Fruit fly (Drosophila melanogaster) whole organism, embryonic: Measurements from ENCODE around the gene Fbxl7.

Source experiments
- CG10274 ChIP-seq: fragments of 200-800 bp; sonication (Bioruptor generic); optimal IDR thresholded peaks from 3 replicates; lab custom pipeline; 2017; ENCODE audit warnings: missing biosample characterization, mild to moderate bottlenecking, missing genetic modification characterization
- CG11504 ChIP-seq: fragments of 200-800 bp; sonication (Bioruptor generic); optimal IDR thresholded peaks from 3 replicates; lab custom pipeline; 2019; ENCODE audit warnings: missing biosample characterization, mild to moderate bottlenecking, missing genetic modification characterization, moderate library complexity
- CG12942 ChIP-seq: fragments of 200-800 bp; sonication (Bioruptor generic); optimal IDR thresholded peaks from 3 replicates; lab custom pipeline; 2016; ENCODE audit warnings: missing biosample characterization, missing genetic modification characterization
- CG13424 ChIP-seq: fragments of 200-800 bp; sonication (Bioruptor generic); optimal IDR thresholded peaks from 2 replicates; lab custom pipeline; 2019; ENCODE audit warnings: missing biosample characterization, mild to moderate bottlenecking, missing genetic modification characterization, moderate library complexity
- CG15073 ChIP-seq: fragments of 200-800 bp; sonication (Bioruptor generic); optimal IDR thresholded peaks from 2 replicates; lab custom pipeline; 2016; ENCODE audit warnings: missing biosample characterization, missing genetic modification characterization
- CG17385 ChIP-seq: fragments of 200-800 bp; sonication (Bioruptor generic); optimal IDR thresholded peaks from 3 replicates; lab custom pipeline; 2018; ENCODE audit warnings: missing biosample characterization, mild to moderate bottlenecking, missing genetic modification characterization
- CG17612 ChIP-seq: fragments of 200-800 bp; sonication (Bioruptor generic); IDR thresholded peaks from 2 replicates; pipeline ENCODE4 v1.3.6; 2022; ENCODE audit warnings: missing biosample characterization, missing genetic modification characterization
- CG17912 ChIP-seq: fragments of 200-800 bp; sonication (Bioruptor generic); optimal IDR thresholded peaks from 2 replicates; lab custom pipeline; 2018; ENCODE audit warnings: missing biosample characterization, mild to moderate bottlenecking, missing genetic modification characterization
- CG1832 ChIP-seq: fragments of 200-800 bp; sonication (Bioruptor generic); optimal IDR thresholded peaks from 2 replicates; lab custom pipeline; 2017; ENCODE audit warnings: missing biosample characterization, mild to moderate bottlenecking, missing genetic modification characterization, inconsistent platforms
- CG2129 ChIP-seq: fragments of 200-800 bp; sonication (Bioruptor generic); IDR thresholded peaks from 2 replicates; pipeline ENCODE4 v1.3.6; 2022; ENCODE audit warnings: missing biosample characterization, missing genetic modification characterization; ENCODE audit not compliant: partially characterized antibody
- CG4282 ChIP-seq: fragments of 200-800 bp; sonication (Bioruptor generic); optimal IDR thresholded peaks from 2 replicates; lab custom pipeline; 2016; ENCODE audit warnings: missing biosample characterization, missing genetic modification characterization
- CG4707 ChIP-seq: fragments of 200-800 bp; sonication (Bioruptor generic); optimal IDR thresholded peaks from 2 replicates; lab custom pipeline; 2018; ENCODE audit warnings: missing biosample characterization, mild to moderate bottlenecking, missing genetic modification characterization, moderate library complexity
- CG7839 ChIP-seq: fragments of 200-800 bp; sonication (Bioruptor generic); optimal IDR thresholded peaks from 3 replicates; lab custom pipeline; 2018; ENCODE audit warnings: missing biosample characterization, mild to moderate bottlenecking, missing genetic modification characterization, moderate library complexity
- CG7963 ChIP-seq: fragments of 200-800 bp; sonication (Bioruptor generic); IDR thresholded peaks from 3 replicates; pipeline ENCODE4 v1.3.6; 2022; ENCODE audit warnings: missing biosample characterization, missing genetic modification characterization; ENCODE audit not compliant: partially characterized antibody
- CG8281 ChIP-seq: fragments of 200-800 bp; sonication (Bioruptor generic); optimal IDR thresholded peaks from 2 replicates; lab custom pipeline; 2018; ENCODE audit warnings: missing biosample characterization, mild to moderate bottlenecking, missing genetic modification characterization, moderate library complexity
- D ChIP-seq, 2 experiments: fragments of 200-800 bp in 1 of 2; fragments of >200 bp in 1 of 2; sonication (Bioruptor generic) in 1 of 2; optimal IDR thresholded peaks; 2 replicates in 1 of 2; 3 replicates in 1 of 2; lab custom pipeline; 2017; ENCODE audit warnings: mild to moderate bottlenecking in 1 of 2, missing biosample characterization in 1 of 2, missing genetic modification characterization in 1 of 2, missing genetic modification reagents in 1 of 2
- Dip2 ChIP-seq: fragments of 200-800 bp; sonication (Bioruptor generic); IDR thresholded peaks from 2 replicates; pipeline ENCODE4 v1.3.6; 2022; ENCODE audit warnings: missing biosample characterization, missing genetic modification characterization
- Dref ChIP-seq: fragments of 200-800 bp; sonication (Bioruptor generic); IDR thresholded peaks from 2 replicates; pipeline ENCODE4 v1.3.6; 2022; ENCODE audit warnings: missing biosample characterization, missing genetic modification characterization
- GATAe ChIP-seq: fragments of 200-800 bp; sonication (Bioruptor generic); conservative IDR thresholded peaks from 2 replicates; pipeline ENCODE4 v1.3.6; 2022; ENCODE audit warnings: missing biosample characterization, missing genetic modification characterization
- Hr78 ChIP-seq, 2 experiments: fragments of 200-800 bp in 1 of 2; fragments of >200 bp in 1 of 2; sonication (Bioruptor generic) in 1 of 2; optimal IDR thresholded peaks; 2 replicates each; lab custom pipeline; 2017 to 2019; ENCODE audit warnings: missing biosample characterization in 2 of 2, missing genetic modification characterization in 2 of 2, mild to moderate bottlenecking in 1 of 2, moderate library complexity in 1 of 2
- Jarid2 ChIP-seq: fragments of 200-800 bp; sonication (Bioruptor generic); optimal IDR thresholded peaks from 3 replicates; lab custom pipeline; 2017; ENCODE audit warnings: mild to moderate bottlenecking, missing biosample characterization, missing genetic modification reagents, missing genetic modification characterization
- MESR4 ChIP-seq: fragments of 200-800 bp; sonication (Bioruptor generic); optimal IDR thresholded peaks from 2 replicates; lab custom pipeline; 2018; ENCODE audit warnings: missing biosample characterization, mild to moderate bottlenecking, missing genetic modification characterization, moderate library complexity
- Max ChIP-seq: fragments of 200-800 bp; sonication (Bioruptor generic); optimal IDR thresholded peaks from 2 replicates; lab custom pipeline; 2016; ENCODE audit warnings: missing biosample characterization, mild to moderate bottlenecking, missing genetic modification characterization
- Mes4 ChIP-seq: fragments of 200-800 bp; sonication (Bioruptor generic); optimal IDR thresholded peaks from 2 replicates; lab custom pipeline; 2016; ENCODE audit warnings: missing biosample characterization, missing genetic modification characterization
- NC2β ChIP-seq: fragments of 200-800 bp; sonication (Bioruptor generic); optimal IDR thresholded peaks from 2 replicates; lab custom pipeline; 2016; ENCODE audit warnings: missing biosample characterization, missing genetic modification characterization
- Ravus ChIP-seq: fragments of 200-800 bp; sonication (Bioruptor generic); IDR thresholded peaks from 2 replicates; pipeline ENCODE4 v1.3.6; 2022; ENCODE audit warnings: missing biosample characterization, missing genetic modification characterization
- Scr ChIP-seq: fragments of 200-800 bp; sonication (Bioruptor generic); IDR thresholded peaks from 2 replicates; pipeline ENCODE4 v1.3.6; 2022; ENCODE audit warnings: missing biosample characterization, missing genetic modification characterization; ENCODE audit not compliant: partially characterized antibody
- Sox100B ChIP-seq: fragments of 200-800 bp; sonication (Bioruptor generic); optimal IDR thresholded peaks from 3 replicates; lab custom pipeline; 2018; ENCODE audit warnings: missing biosample characterization, mild to moderate bottlenecking, missing genetic modification characterization
- Sry-β ChIP-seq: fragments of 200-800 bp; sonication (Bioruptor generic); optimal IDR thresholded peaks from 2 replicates; lab custom pipeline; 2018; ENCODE audit warnings: missing biosample characterization, mild to moderate bottlenecking, missing genetic modification characterization, moderate library complexity
- Usf ChIP-seq: fragments of 200-800 bp; sonication (Bioruptor generic); optimal IDR thresholded peaks from 2 replicates; lab custom pipeline; 2017; ENCODE audit warnings: missing genotype, missing biosample characterization, missing genetic modification characterization
- abd-A ChIP-seq: fragments of 200-800 bp; sonication (Bioruptor generic); optimal IDR thresholded peaks from 3 replicates; lab custom pipeline; 2019; ENCODE audit warnings: missing biosample characterization, mild to moderate bottlenecking, missing genetic modification characterization, moderate library complexity
- amos ChIP-seq: fragments of 200-800 bp; sonication (Bioruptor generic); IDR thresholded peaks from 2 replicates; pipeline ENCODE4 v1.3.6; 2022; ENCODE audit warnings: missing biosample characterization, missing genetic modification characterization; ENCODE audit not compliant: partially characterized antibody
- az2 ChIP-seq: fragments of 200-800 bp; sonication (Bioruptor generic); optimal IDR thresholded peaks from 3 replicates; lab custom pipeline; 2016; ENCODE audit warnings: missing biosample characterization, missing genetic modification characterization
- bbx ChIP-seq: fragments of 200-800 bp; sonication (Bioruptor generic); IDR thresholded peaks from 2 replicates; pipeline ENCODE4 v1.3.6; 2022; ENCODE audit warnings: missing biosample characterization, missing genetic modification characterization; ENCODE audit not compliant: partially characterized antibody
- bowl ChIP-seq: fragments of 200-800 bp; sonication (Bioruptor generic); IDR thresholded peaks from 2 replicates; pipeline ENCODE4 v1.3.6; 2022; ENCODE audit warnings: missing biosample characterization, missing genetic modification characterization
- cato ChIP-seq: fragments of 200-800 bp; sonication (Bioruptor generic); optimal IDR thresholded peaks from 2 replicates; lab custom pipeline; 2016; ENCODE audit warnings: missing biosample characterization, missing genetic modification characterization, borderline replicate concordance
- chinmo ChIP-seq: fragments of 200-800 bp; sonication (Bioruptor generic); IDR thresholded peaks from 4 replicates; pipeline ENCODE4 v1.3.6; 2022; ENCODE audit warnings: missing biosample characterization, missing genetic modification characterization; ENCODE audit not compliant: partially characterized antibody
- croc ChIP-seq: fragments of 200-800 bp; sonication (Bioruptor generic); conservative IDR thresholded peaks from 3 replicates; pipeline ENCODE4 v1.3.6; 2022; ENCODE audit warnings: missing biosample characterization, missing genetic modification characterization
- crol ChIP-seq: fragments of 200-800 bp; sonication (Bioruptor generic); IDR thresholded peaks from 2 replicates; pipeline ENCODE4 v1.3.6; 2022; ENCODE audit warnings: missing biosample characterization, missing genetic modification characterization
- dan ChIP-seq: fragments of 200-800 bp; sonication (Bioruptor generic); IDR thresholded peaks from 2 replicates; pipeline ENCODE4 v1.3.6; 2022; ENCODE audit warnings: missing biosample characterization, missing genetic modification characterization
- gro ChIP-seq: fragments of 200-800 bp; sonication (Bioruptor generic); optimal IDR thresholded peaks from 2 replicates; lab custom pipeline; 2016; ENCODE audit warnings: missing biosample characterization, missing genetic modification characterization
- ind ChIP-seq: fragments of 200-800 bp; sonication (Bioruptor generic); optimal IDR thresholded peaks from 3 replicates; lab custom pipeline; 2016; ENCODE audit warnings: missing biosample characterization, missing genetic modification characterization
- inv ChIP-seq: fragments of 200-800 bp; sonication (Bioruptor generic); IDR thresholded peaks from 2 replicates; pipeline ENCODE4 v1.3.6; 2022; ENCODE audit warnings: missing biosample characterization, missing genetic modification characterization; ENCODE audit not compliant: partially characterized antibody
- odd ChIP-seq: fragments of 200-800 bp; sonication (Bioruptor generic); optimal IDR thresholded peaks from 2 replicates; lab custom pipeline; 2017; ENCODE audit warnings: missing biosample characterization, mild to moderate bottlenecking, missing genetic modification characterization
- slbo ChIP-seq: fragments of 200-800 bp; sonication (Bioruptor generic); IDR thresholded peaks from 2 replicates; pipeline ENCODE4 v1.3.6; 2022; ENCODE audit warnings: missing biosample characterization, missing genetic modification characterization
- sob ChIP-seq: fragments of 200-800 bp; sonication (Bioruptor generic); IDR thresholded peaks from 2 replicates; pipeline ENCODE4 v1.3.6; 2022; ENCODE audit warnings: missing biosample characterization, missing genetic modification characterization
- ssp ChIP-seq: fragments of 200-800 bp; sonication (Bioruptor generic); IDR thresholded peaks from 2 replicates; pipeline ENCODE4 v1.3.6; 2022; ENCODE audit warnings: missing biosample characterization, missing genetic modification characterization
- tio ChIP-seq: fragments of 200-800 bp; sonication (Bioruptor generic); optimal IDR thresholded peaks from 2 replicates; lab custom pipeline; 2017; ENCODE audit warnings: missing biosample characterization, missing genetic modification characterization, inconsistent platforms
- toy ChIP-seq: fragments of 200-800 bp; sonication (Bioruptor generic); IDR thresholded peaks from 2 replicates; pipeline ENCODE4 v1.3.6; 2022; ENCODE audit warnings: missing biosample characterization, missing genetic modification characterization
- vvl ChIP-seq: fragments of 200-800 bp; sonication (Bioruptor generic); IDR thresholded peaks from 2 replicates; pipeline ENCODE4 v1.3.6; 2022; ENCODE audit warnings: missing biosample characterization, missing genetic modification characterization

The Fbxl7 gene

DNA sequence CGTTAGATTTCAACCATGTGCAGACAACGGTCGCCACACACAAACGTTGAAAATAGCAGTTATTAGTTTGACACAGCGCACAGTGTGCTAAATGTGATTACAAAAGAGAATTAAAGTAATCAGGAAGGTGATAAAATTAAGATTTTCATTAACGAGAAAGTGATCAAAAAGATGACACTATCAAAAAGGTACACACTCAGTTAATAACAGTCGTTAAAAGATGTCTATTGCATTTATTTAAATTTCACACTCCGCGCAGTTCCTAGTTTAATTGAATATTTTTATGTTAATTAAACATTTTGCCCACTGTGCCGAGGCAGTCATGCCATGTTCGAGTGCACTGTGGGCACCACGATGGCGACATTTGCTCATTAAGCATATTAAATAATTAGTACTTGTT, 6.5 kb downstream of the Fbxl7 start:
- no peak for TF ChIP-seq slbo
- TF ChIP-seq vvl (GFP tag; lab: Robert Waterston, UW): peak; percentile 70
- peak; percentile 64 for TF ChIP-seq CG11504 (tag; lab: Kevin White, UChicago)
- TF ChIP-seq Dref: no peak
- TF ChIP-seq CG10274 (GFP tag; lab: Kevin White, UChicago): no peak
- no peak for TF ChIP-seq CG12942 (GFP tag; lab: Kevin White, UChicago)
- TF ChIP-seq Scr (GFP tag; lab: Robert Waterston, UW): no peak
- peak; percentile 17 for TF ChIP-seq CG17385 (GFP tag; lab: Kevin White, UChicago)
- TF ChIP-seq CG4282: no peak
- TF ChIP-seq toy (GFP tag; lab: Robert Waterston, UW): no peak
- TF ChIP-seq ind (GFP tag; lab: Kevin White, UChicago): peak; percentile 30
- no peak for TF ChIP-seq Sox100B
- TF ChIP-seq bbx (GFP tag; lab: Robert Waterston, UW): no peak
- no peak for TF ChIP-seq amos (GFP tag; lab: Robert Waterston, UW)
- no peak for TF ChIP-seq CG2129 (GFP tag; lab: Robert Waterston, UW)
- TF ChIP-seq crol (GFP tag; lab: Robert Waterston, UW): no peak
- TF ChIP-seq az2: peak; percentile 25
- no peak for TF ChIP-seq CG1832 (GFP tag; lab: Kevin White, UChicago)
- TF ChIP-seq CG15073: no peak
- TF ChIP-seq Sry-β (GFP tag; lab: Kevin White, UChicago): no peak
- TF ChIP-seq CG17912: no peak
- TF ChIP-seq Max (GFP tag; lab: Kevin White, UChicago): no peak
- TF ChIP-seq ssp (GFP tag; lab: Robert Waterston, UW): no peak; the same call in 1 of the 2 replicates
- no peak for TF ChIP-seq CG8281
- no peak for TF ChIP-seq inv (GFP tag; lab: Robert Waterston, UW)
- peak; percentile 44 for TF ChIP-seq CG13424 (tag; lab: Kevin White, UChicago)
- TF ChIP-seq chinmo: no peak
- no peak for TF ChIP-seq dan (GFP tag; lab: Robert Waterston, UW)
- no peak for TF ChIP-seq CG17612 (GFP tag; lab: Robert Waterston, UW)
- peak; percentile 3 for TF ChIP-seq odd (GFP tag; lab: Kevin White, UChicago)
- TF ChIP-seq Mes4: no peak
- TF ChIP-seq croc: no peak
- no peak for TF ChIP-seq Usf
- no peak for TF ChIP-seq abd-A
- peak; percentile 53 for TF ChIP-seq CG7839 (tag; lab: Kevin White, UChicago)
- TF ChIP-seq D (optimal IDR thresholded peaks at IDR 0.05; lab: Kevin White, UChicago): no peak
- no peak for TF ChIP-seq D (GFP tag; optimal IDR thresholded peaks at IDR 0.05; lab: Kevin White, UChicago)
- no peak for TF ChIP-seq CG7963
- no peak for TF ChIP-seq Hr78 (GFP tag; optimal IDR thresholded peaks at IDR 0.05; lab: Kevin White, UChicago)
- TF ChIP-seq tio (GFP tag; lab: Kevin White, UChicago): no peak
- TF ChIP-seq sob (GFP tag; lab: Robert Waterston, UW): no peak
- TF ChIP-seq Dip2 (GFP tag; lab: Robert Waterston, UW): no peak
- TF ChIP-seq NC2β: no peak
- no peak for TF ChIP-seq Ravus (GFP tag; lab: Robert Waterston, UW)
- TF ChIP-seq gro: no peak
- peak; percentile 29 for TF ChIP-seq CG4707 (GFP tag; lab: Kevin White, UChicago)
- no peak for TF ChIP-seq bowl (GFP tag; lab: Robert Waterston, UW)
- TF ChIP-seq MESR4: no peak
- TF ChIP-seq cato (GFP tag; lab: Kevin White, UChicago): no peak
- TF ChIP-seq Jarid2 (GFP tag; lab: Kevin White, UChicago): no peak
- no peak for TF ChIP-seq GATAe (GFP tag; lab: Robert Waterston, UW)
